Worm (Caenorhabditis elegans): ENCODE measurements around the gene tbx-8.

DNA sequence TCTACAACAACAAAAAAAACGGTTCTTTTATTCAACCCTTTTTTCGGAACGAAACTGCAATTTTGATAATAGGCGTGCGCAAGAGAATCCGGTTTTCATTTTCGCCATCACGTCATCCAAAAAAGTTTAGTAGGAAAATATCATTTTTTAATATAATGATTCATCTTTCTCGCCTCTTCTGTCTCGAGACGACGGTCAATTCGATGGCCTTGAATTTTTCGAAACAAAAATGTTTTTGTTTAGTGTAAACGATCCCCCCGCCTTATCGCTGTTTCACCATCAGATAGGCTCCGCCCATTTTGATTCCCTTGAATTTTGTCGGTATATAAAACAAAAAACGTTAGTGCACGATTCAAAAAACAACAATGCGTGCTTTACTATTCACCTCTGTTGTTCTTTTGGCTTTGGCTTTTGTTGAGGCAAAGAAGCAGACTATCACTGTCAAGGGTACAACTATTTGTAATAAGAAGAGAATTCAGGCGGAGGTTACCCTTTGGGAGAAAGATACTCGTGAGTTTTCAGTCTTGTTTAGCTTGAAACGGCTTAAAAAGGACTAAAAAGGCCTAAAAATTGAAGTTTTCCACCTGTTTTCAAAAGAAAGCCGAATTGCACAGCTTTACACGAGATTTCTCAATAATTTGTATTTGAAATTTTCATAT, 9.5 kb upstream of the tbx-8 start, which contains the start of gene ttr-15:
- TF ChIP-seq nhr-28 (tag; optimal IDR thresholded peaks at IDR 0.05): no peak
- peak; percentile 48 for TF ChIP-seq jun-1 (tag; optimal IDR thresholded peaks at IDR 0.05)
- TF ChIP-seq aly-2 (tag; optimal IDR thresholded peaks at IDR 0.05): no peak
- no peak for TF ChIP-seq lin-39 (tag; optimal IDR thresholded peaks at IDR 0.05)
- TF ChIP-seq elt-3 (tag; optimal IDR thresholded peaks at IDR 0.05): no peak
- TF ChIP-seq elt-2 (tag; optimal IDR thresholded peaks at IDR 0.05): no peak
- no peak for TF ChIP-seq egl-27 (tag; optimal IDR thresholded peaks at IDR 0.05)
- no peak for TF ChIP-seq lin-15B (tag; optimal IDR thresholded peaks at IDR 0.05)
- no peak for TF ChIP-seq nhr-12 (tag; optimal IDR thresholded peaks at IDR 0.05)
- TF ChIP-seq nhr-25 (tag; optimal IDR thresholded peaks at IDR 0.05): peak; percentile 51
- TF ChIP-seq ZK546.5 (tag; optimal IDR thresholded peaks at IDR 0.05): no peak
- no peak for TF ChIP-seq snpc-4 (tag; optimal IDR thresholded peaks at IDR 0.05)
- no peak for TF ChIP-seq unc-62 (GFP tag; optimal IDR thresholded peaks at IDR 0.05)
